Worm (Caenorhabditis elegans) whole organism, L1 larva: ENCODE measurements around the gene sec-61.G.
A peak's percentile ranks its signal among the peaks of the same experiment; 100 is the strongest.

ENCODE experiments used
- Y116A8C.19 ChIP-seq: sonication (generic microtip); optimal IDR thresholded peaks from 2 replicates; lab custom pipeline; 2016; ENCODE audit warnings: missing compliant biosample characterization, missing genetic modification characterization, borderline replicate concordance
- alr-1 ChIP-seq: fragments of 200-800 bp; sonication (Bioruptor generic); optimal IDR thresholded peaks from 2 replicates; lab custom pipeline; 2018; ENCODE audit warnings: borderline replicate concordance, mild to moderate bottlenecking, missing genetic modification characterization, missing compliant biosample characterization
- blmp-1 ChIP-seq: fragments of 150-350 bp; optimal IDR thresholded peaks from 2 replicates; lab custom pipeline; 2014; ENCODE audit warnings: missing biosample characterization, missing genetic modification characterization
- ceh-63 ChIP-seq: fragments of 200-800 bp; sonication (Bioruptor generic); optimal IDR thresholded peaks from 2 replicates; lab custom pipeline; 2018; ENCODE audit warnings: mild to moderate bottlenecking, missing genetic modification characterization, missing compliant biosample characterization
- ceh-82 ChIP-seq, 3 experiments: fragments of 150-350 bp in 1 of 3; sonication (generic microtip) in 2 of 3; optimal IDR thresholded peaks; 2 replicates each; lab custom pipeline; 2014 to 2017; ENCODE audit warnings: missing biosample characterization in 3 of 3, missing genetic modification characterization in 3 of 3
- efl-1 ChIP-seq, 4 experiments: fragments of 150-350 bp; optimal IDR thresholded peaks in 3 of 4; peaks in 1 of 4; 1 replicate in 1 of 4; 2 replicates in 3 of 4; lab custom pipeline; 2014; ENCODE audit warnings: missing biosample characterization in 2 of 4, missing genetic modification characterization in 2 of 4, missing genetic modification reagents in 2 of 4
- efl-3 ChIP-seq: fragments of 200-800 bp; sonication (Bioruptor generic); optimal IDR thresholded peaks from 2 replicates; lab custom pipeline; 2018; ENCODE audit warnings: mild to moderate bottlenecking, missing genetic modification characterization, missing compliant biosample characterization
- elt-3 ChIP-seq, 6 experiments: fragments of 150-350 bp in 1 of 6; sonication (generic microtip); optimal IDR thresholded peaks; 2 replicates each; lab custom pipeline; 2017 to 2018; ENCODE audit warnings: missing biosample characterization in 6 of 6, missing genetic modification characterization in 6 of 6, inconsistent platforms in 1 of 6
- fkh-10 ChIP-seq: sonication (generic microtip); optimal IDR thresholded peaks from 2 replicates; lab custom pipeline; 2017; ENCODE audit warnings: missing biosample characterization, missing genetic modification reagents, missing genetic modification characterization
- fkh-4 ChIP-seq: sonication (generic microtip); optimal IDR thresholded peaks from 2 replicates; lab custom pipeline; 2016; ENCODE audit warnings: missing compliant biosample characterization, missing genetic modification characterization, borderline replicate concordance
- fkh-8 ChIP-seq: sonication (generic microtip); optimal IDR thresholded peaks from 2 replicates; lab custom pipeline; 2016; ENCODE audit warnings: mild to moderate bottlenecking, missing genetic modification characterization, missing compliant biosample characterization
- fos-1 ChIP-seq: fragments of 150-350 bp; optimal IDR thresholded peaks from 2 replicates; lab custom pipeline; 2014; ENCODE audit warnings: missing biosample characterization, missing genetic modification characterization
- hlh-4 ChIP-seq: sonication (generic microtip); optimal IDR thresholded peaks from 2 replicates; lab custom pipeline; 2016; ENCODE audit warnings: mild to moderate bottlenecking, missing genetic modification characterization, missing compliant biosample characterization
- hpl-2 ChIP-seq: fragments of 150-350 bp; optimal IDR thresholded peaks from 2 replicates; lab custom pipeline; 2014; ENCODE audit warnings: missing biosample characterization, missing genetic modification reagents, missing genetic modification characterization
- irx-1 ChIP-seq: sonication (generic microtip); optimal IDR thresholded peaks from 2 replicates; lab custom pipeline; 2016; ENCODE audit warnings: missing genetic modification characterization, missing compliant biosample characterization
- jun-1 ChIP-seq: fragments of 150-350 bp; optimal IDR thresholded peaks from 2 replicates; lab custom pipeline; 2014; ENCODE audit warnings: missing biosample characterization, missing genetic modification reagents, missing genetic modification characterization
- lin-13 ChIP-seq: fragments of 150-350 bp; optimal IDR thresholded peaks from 2 replicates; lab custom pipeline; 2014; ENCODE audit warnings: missing biosample characterization, missing genetic modification reagents, missing genetic modification characterization
- lin-14 ChIP-seq: fragments of 200-800 bp; sonication (Bioruptor generic); optimal IDR thresholded peaks from 2 replicates; lab custom pipeline; 2018; ENCODE audit warnings: mild to moderate bottlenecking, missing genetic modification characterization, moderate library complexity, missing compliant biosample characterization
- lin-15B ChIP-seq: fragments of 150-350 bp; sonication (generic microtip); optimal IDR thresholded peaks from 3 replicates; lab custom pipeline; 2014; ENCODE audit warnings: missing biosample characterization, missing genetic modification characterization
- lin-35 ChIP-seq, 2 experiments: fragments of 150-350 bp; optimal IDR thresholded peaks; 2 replicates each; lab custom pipeline; 2014; ENCODE audit warnings: missing biosample characterization in 2 of 2, missing genetic modification characterization in 2 of 2, missing genetic modification reagents in 2 of 2
- lin-39 ChIP-seq: fragments of 150-350 bp; optimal IDR thresholded peaks from 2 replicates; lab custom pipeline; 2014; ENCODE audit warnings: missing biosample characterization, missing genetic modification reagents, missing genetic modification characterization
- lir-3 ChIP-seq: sonication (generic microtip); optimal IDR thresholded peaks from 2 replicates; lab custom pipeline; 2016; ENCODE audit warnings: mild to moderate bottlenecking, missing genetic modification characterization, moderate library complexity, missing compliant biosample characterization; ENCODE audit not compliant: poor library complexity
- lsy-2 ChIP-seq, 2 experiments: fragments of 150-350 bp; optimal IDR thresholded peaks; 2 replicates each; lab custom pipeline; 2014; ENCODE audit warnings: missing biosample characterization in 2 of 2, missing genetic modification characterization in 2 of 2
- mab-9 ChIP-seq: fragments of 200-800 bp; sonication (Bioruptor generic); IDR thresholded peaks from 2 replicates; pipeline ENCODE4 v1.3.6; 2022; ENCODE audit warnings: missing genetic modification reagents, missing genetic modification characterization, missing compliant biosample characterization
- mdl-1 ChIP-seq, 2 experiments: fragments of 150-350 bp; optimal IDR thresholded peaks; 2 replicates each; lab custom pipeline; 2014 to 2017; ENCODE audit warnings: missing biosample characterization in 2 of 2, missing genetic modification characterization in 2 of 2, inconsistent platforms in 1 of 2
- mef-2 ChIP-seq: fragments of 150-350 bp; optimal IDR thresholded peaks from 2 replicates; lab custom pipeline; 2014; ENCODE audit warnings: missing biosample characterization, missing genetic modification characterization
- mep-1 ChIP-seq: fragments of 150-350 bp; optimal IDR thresholded peaks from 2 replicates; lab custom pipeline; 2014; ENCODE audit warnings: missing biosample characterization, missing genetic modification characterization
- nhr-12 ChIP-seq: sonication (generic microtip); optimal IDR thresholded peaks from 2 replicates; lab custom pipeline; 2017; ENCODE audit warnings: missing biosample characterization, missing genetic modification characterization
- nhr-20 ChIP-seq: sonication (generic microtip); optimal IDR thresholded peaks from 2 replicates; lab custom pipeline; 2016; ENCODE audit warnings: mild to moderate bottlenecking, missing genetic modification characterization, missing compliant biosample characterization
- nhr-237 ChIP-seq: fragments of 150-350 bp; optimal IDR thresholded peaks from 2 replicates; lab custom pipeline; 2014; ENCODE audit warnings: missing biosample characterization, missing genetic modification characterization
- nhr-47 ChIP-seq: sonication (generic microtip); optimal IDR thresholded peaks from 2 replicates; lab custom pipeline; 2016; ENCODE audit warnings: mild to moderate bottlenecking, missing genetic modification characterization, moderate library complexity, missing compliant biosample characterization
- nhr-71 ChIP-seq: sonication (generic microtip); optimal IDR thresholded peaks from 2 replicates; lab custom pipeline; 2016; ENCODE audit warnings: mild to moderate bottlenecking, missing genetic modification characterization, moderate library complexity, missing compliant biosample characterization
- nhr-76 ChIP-seq: sonication (generic microtip); optimal IDR thresholded peaks from 2 replicates; lab custom pipeline; 2017; ENCODE audit warnings: missing biosample characterization, missing genetic modification characterization
- nhr-77 ChIP-seq: fragments of 150-350 bp; optimal IDR thresholded peaks from 2 replicates; lab custom pipeline; 2014; ENCODE audit warnings: missing biosample characterization, missing genetic modification characterization
- nhr-85 ChIP-seq: sonication (generic microtip); peaks from one replicate; lab custom pipeline; 2016; ENCODE audit warnings: missing genetic modification characterization, inconsistent platforms, missing compliant biosample characterization
- pax-3 ChIP-seq: fragments of 200-800 bp; sonication (Bioruptor generic); optimal IDR thresholded peaks from 2 replicates; lab custom pipeline; 2018; ENCODE audit warnings: mild to moderate bottlenecking, missing genetic modification characterization, moderate library complexity, missing compliant biosample characterization
- pqm-1 ChIP-seq: sonication (generic microtip); optimal IDR thresholded peaks from 3 replicates; lab custom pipeline; 2017; ENCODE audit warnings: missing biosample characterization, missing genetic modification characterization
- rnt-1 ChIP-seq: sonication (generic microtip); optimal IDR thresholded peaks from 2 replicates; lab custom pipeline; 2016; ENCODE audit warnings: mild to moderate bottlenecking, missing genetic modification characterization, moderate library complexity, missing compliant biosample characterization
- skn-1 ChIP-seq: fragments of 150-350 bp; optimal IDR thresholded peaks from 2 replicates; lab custom pipeline; 2014; ENCODE audit warnings: missing biosample characterization, missing genetic modification characterization
- snu-23 ChIP-seq: sonication (generic microtip); optimal IDR thresholded peaks from 2 replicates; lab custom pipeline; 2016; ENCODE audit warnings: missing genetic modification characterization, missing compliant biosample characterization
- sptf-1 ChIP-seq: fragments of 150-350 bp; optimal IDR thresholded peaks from 2 replicates; lab custom pipeline; 2014; ENCODE audit warnings: missing biosample characterization, missing genetic modification characterization
- swsn-7 ChIP-seq: sonication (generic microtip); optimal IDR thresholded peaks from 2 replicates; lab custom pipeline; 2016; ENCODE audit warnings: missing genetic modification characterization, missing compliant biosample characterization
- tbx-2 ChIP-seq: sonication (generic microtip); optimal IDR thresholded peaks from 2 replicates; lab custom pipeline; 2016; ENCODE audit warnings: missing genetic modification characterization, missing compliant biosample characterization
- vab-15 ChIP-seq: sonication (generic microtip); optimal IDR thresholded peaks from 2 replicates; lab custom pipeline; 2017; ENCODE audit warnings: missing genotype, mild to moderate bottlenecking, missing genetic modification characterization, missing compliant biosample characterization
- xbp-1 ChIP-seq: sonication (generic microtip); optimal IDR thresholded peaks from 2 replicates; lab custom pipeline; 2016; ENCODE audit warnings: missing genetic modification characterization, missing compliant biosample characterization
- zag-1 ChIP-seq: fragments of 150-350 bp; optimal IDR thresholded peaks from 2 replicates; lab custom pipeline; 2014; ENCODE audit warnings: missing biosample characterization, missing genetic modification characterization
- zip-4 ChIP-seq: fragments of 200-800 bp; sonication (Bioruptor generic); optimal IDR thresholded peaks from 2 replicates; lab custom pipeline; 2018; ENCODE audit warnings: mild to moderate bottlenecking, missing genetic modification characterization, moderate library complexity, missing compliant biosample characterization
- ztf-4 ChIP-seq: fragments of 150-350 bp; optimal IDR thresholded peaks from 2 replicates; lab custom pipeline; 2014; ENCODE audit warnings: missing biosample characterization, missing genetic modification characterization

The sec-61.G gene

ce11 chrV:10861611-10862262 lies 35.2 kb downstream of the sec-61.G start:
- TF ChIP-seq blmp-1 (tag; lab: Kevin White, UChicago) (peak; percentile 81), efl-1 (optimal IDR thresholded peaks at IDR 0.05; lab: Kevin White, UChicago) (no peak), efl-1 (GFP tag; optimal IDR thresholded peaks at IDR 0.05 in 1 of 2; lab: Kevin White, UChicago) (peak in 1 of 2 experiments; percentile 90), nhr-71 (tag; lab: Kevin White, UChicago) (peak; percentile 41), ceh-82 (tag; optimal IDR thresholded peaks at IDR 0.05; lab: Kevin White, UChicago) (peak in 1 of 3 experiments; percentile 29), nhr-85 (tag; lab: Kevin White, UChicago) (peak; percentile 73), nhr-20 (tag; lab: Kevin White, UChicago) (peak; percentile 38), lin-14 (GFP tag; lab: Kevin White, UChicago) (peak; percentile 80), snu-23 (peak; percentile 50), lsy-2 (tag; optimal IDR thresholded peaks at IDR 0.05; lab: Kevin White, UChicago) (peak in 1 of 2 experiments; percentile 60), mep-1 (peak; percentile 56), fkh-8 (tag; lab: Kevin White, UChicago) (peak; percentile 2), skn-1 (no peak), ceh-63 (GFP tag; lab: Kevin White, UChicago) (no peak), nhr-47 (tag; lab: Kevin White, UChicago) (no peak), lin-35 (GFP tag; optimal IDR thresholded peaks at IDR 0.05; lab: Kevin White, UChicago) (peak; percentile 16 to 31), mdl-1 (tag; optimal IDR thresholded peaks at IDR 0.05; lab: Kevin White, UChicago) (peak in 1 of 2 experiments; percentile 46), sptf-1 (tag; lab: Kevin White, UChicago) (no peak)
- TF ChIP-seq, all 84 proteins: peak for 13

DNA sequence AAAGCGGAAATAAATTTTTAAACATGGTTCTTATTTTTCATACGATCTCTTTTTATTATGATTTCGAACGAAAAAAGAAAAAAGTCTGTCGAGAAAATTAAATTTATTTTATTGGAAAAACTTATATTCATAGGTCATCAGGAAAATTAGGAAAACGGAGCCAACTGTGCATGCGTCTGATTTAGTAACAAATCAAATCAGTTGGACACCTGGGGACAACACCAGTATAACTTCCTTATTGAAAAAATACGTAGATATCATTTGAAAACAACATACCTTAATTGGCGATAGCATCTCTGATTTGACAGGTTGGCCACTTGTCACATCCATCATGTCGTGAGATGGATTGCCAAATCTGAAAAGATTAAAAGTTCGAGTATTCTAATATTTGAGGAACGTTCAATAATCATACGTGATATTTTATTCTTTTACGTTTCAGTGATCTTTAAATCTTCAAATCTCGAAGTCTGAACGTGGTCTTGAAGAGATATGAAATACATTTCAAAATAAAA lies 36.4 kb downstream of the sec-61.G start:
- TF ChIP-seq lsy-2 (tag; optimal IDR thresholded peaks at IDR 0.05; lab: Kevin White, UChicago) (no peak), nhr-237 (no peak), mep-1 (no peak), irx-1 (tag; lab: Kevin White, UChicago) (no peak), lin-39 (tag; lab: Kevin White, UChicago) (no peak), efl-3 (GFP tag; lab: Kevin White, UChicago) (no peak), nhr-71 (tag; lab: Kevin White, UChicago) (peak; percentile 29), zip-4 (no peak), mef-2 (tag; lab: Kevin White, UChicago) (no peak), vab-15 (tag; lab: Kevin White, UChicago) (no peak), alr-1 (tag; lab: Kevin White, UChicago) (no peak), skn-1 (no peak), blmp-1 (tag; lab: Kevin White, UChicago) (no peak), fkh-10 (no peak), fkh-8 (tag; lab: Kevin White, UChicago) (peak; percentile 2), nhr-85 (tag; lab: Kevin White, UChicago) (peak; percentile 88), nhr-77 (tag; lab: Kevin White, UChicago) (no peak), pqm-1 (tag; lab: Kevin White, UChicago) (no peak), jun-1 (tag; lab: Kevin White, UChicago) (no peak), fkh-4 (no peak), nhr-12 (tag; lab: Kevin White, UChicago) (no peak), rnt-1 (tag; lab: Kevin White, UChicago) (peak; percentile 1), zag-1 (tag; lab: Kevin White, UChicago) (no peak), tbx-2 (peak; percentile 4), mab-9 (GFP tag; lab: Robert Waterston, UW) (no peak), Y116A8C.19 (no peak), lir-3 (tag; lab: Kevin White, UChicago) (no peak), xbp-1 (tag; lab: Kevin White, UChicago) (no peak), hlh-4 (tag; lab: Kevin White, UChicago) (no peak), swsn-7 (tag; lab: Kevin White, UChicago) (no peak), fos-1 (tag; lab: Kevin White, UChicago) (no peak), elt-3 (tag; optimal IDR thresholded peaks at IDR 0.05; lab: Kevin White, UChicago) (peak in 1 of 6 experiments; percentile 31), nhr-76 (tag; lab: Kevin White, UChicago) (no peak), lin-13 (no peak), ztf-4 (tag; lab: Kevin White, UChicago) (no peak), hpl-2 (GFP tag; lab: Kevin White, UChicago) (no peak), snu-23 (peak; percentile 13), lin-15B (tag; lab: Kevin White, UChicago) (no peak), pax-3 (tag; lab: Kevin White, UChicago) (no peak), mdl-1 (tag; optimal IDR thresholded peaks at IDR 0.05; lab: Kevin White, UChicago) (no peak), lin-14 (GFP tag; lab: Kevin White, UChicago) (peak; percentile 50)
